Worm (Caenorhabditis elegans) whole organism, L3 larva: ENCODE results near the gene F26D2.10.

ENCODE experiments used
- ceh-9 ChIP-seq: sonication (generic microtip); optimal IDR thresholded peaks from 2 replicates; lab custom pipeline; 2018; ENCODE audit warnings: missing biosample characterization, missing genetic modification characterization
- elt-3 ChIP-seq, 3 experiments: fragments of 150-350 bp in 1 of 3; sonication (generic microtip) in 2 of 3; optimal IDR thresholded peaks; 2 replicates in 2 of 3; 4 replicates in 1 of 3; lab custom pipeline; 2014 to 2017; ENCODE audit warnings: missing biosample characterization in 3 of 3, missing genetic modification characterization in 3 of 3
- fos-1 ChIP-seq: fragments of 150-350 bp; optimal IDR thresholded peaks from 2 replicates; lab custom pipeline; 2014; ENCODE audit warnings: missing biosample characterization, missing genetic modification characterization
- nhr-12 ChIP-seq: fragments of 150-350 bp; optimal IDR thresholded peaks from 2 replicates; lab custom pipeline; 2014; ENCODE audit warnings: missing biosample characterization, missing genetic modification characterization

ce11 chrV:16393728-16394127 lies 35.7 kb downstream of the F26D2.10 start, which contains the start of gene srd-63:
- TF ChIP-seq nhr-12 (tag; lab: Kevin White, UChicago) (no peak), elt-3 (tag; optimal IDR thresholded peaks at IDR 0.05; lab: Kevin White, UChicago) (no peak), ceh-9 (tag; lab: Kevin White, UChicago) (no peak), fos-1 (tag; lab: Kevin White, UChicago) (no peak)
